Fruit fly (Drosophila melanogaster) Kc167 (cell line): Measurements from ENCODE around the gene for.

Source experiments
- Myc ChIP-seq: fragments of >200 bp; optimal IDR thresholded peaks from 2 replicates; lab custom pipeline; 2017; ENCODE audit warnings: missing external identifiers
- h ChIP-seq: fragments of >200 bp; optimal IDR thresholded peaks from 3 replicates; lab custom pipeline; 2018; ENCODE audit warnings: missing external identifiers
- insv ChIP-seq: fragments of >200 bp; optimal IDR thresholded peaks from 3 replicates; lab custom pipeline; 2018; ENCODE audit warnings: missing external identifiers
- psq ChIP-seq: fragments of >200 bp; optimal IDR thresholded peaks from 2 replicates; lab custom pipeline; 2017; ENCODE audit warnings: missing external identifiers

DNA sequence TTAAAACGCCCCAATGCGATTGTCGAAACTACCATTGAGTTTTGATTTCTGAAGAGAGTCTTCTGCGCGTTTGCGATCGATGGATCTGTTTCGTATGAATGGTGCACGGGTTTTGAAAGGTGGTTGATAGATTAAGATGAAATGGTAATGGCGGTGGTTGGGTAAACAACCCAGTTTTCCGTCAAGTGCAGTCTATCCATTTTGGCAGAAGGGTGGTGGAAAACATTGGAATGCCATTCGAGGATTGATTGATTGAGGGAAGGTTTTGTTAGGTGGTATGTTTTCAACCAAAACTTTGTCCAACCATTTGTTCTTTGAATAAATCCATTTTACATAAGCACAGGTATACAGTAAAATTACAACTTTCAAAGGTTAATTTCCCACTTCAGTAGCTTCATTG lies 67.9 kb downstream of the for start:
- TF ChIP-seq insv (lab: Kevin White, UChicago) (no peak), psq (lab: Kevin White, UChicago) (no peak), h (lab: Kevin White, UChicago) (no peak), Myc (lab: Kevin White, UChicago) (no peak)
